Fruit fly (Drosophila melanogaster) whole organism, embryonic: ENCODE measurements around the gene Gnmt.

Experiments used
- Ada2b ChIP-seq: fragments of 200-800 bp; sonication (Bioruptor generic); IDR thresholded peaks from 2 replicates; pipeline ENCODE4 v1.3.6; 2022; ENCODE audit warnings: missing biosample characterization, missing genetic modification characterization
- Adf1 ChIP-seq: fragments of 200-800 bp; sonication (Bioruptor generic); IDR thresholded peaks from 2 replicates; pipeline ENCODE4 v1.3.6; 2022; ENCODE audit warnings: missing biosample characterization, missing genetic modification characterization
- Aef1 ChIP-seq: fragments of 200-800 bp; sonication (Bioruptor generic); IDR thresholded peaks from 3 replicates; pipeline ENCODE4 v1.3.6; 2022; ENCODE audit warnings: missing biosample characterization, missing genetic modification characterization
- B-H1 ChIP-seq: fragments of 200-800 bp; sonication (Bioruptor generic); IDR thresholded peaks from 3 replicates; pipeline ENCODE4 v1.3.6; 2022; ENCODE audit warnings: missing biosample characterization, missing genetic modification characterization
- B-H2 ChIP-seq: fragments of 200-800 bp; sonication (Bioruptor generic); optimal IDR thresholded peaks from 2 replicates; lab custom pipeline; 2018; ENCODE audit warnings: missing biosample characterization, mild to moderate bottlenecking, missing genetic modification characterization
- BtbVII ChIP-seq: fragments of 200-800 bp; sonication (Bioruptor generic); optimal IDR thresholded peaks from 3 replicates; lab custom pipeline; 2017; ENCODE audit warnings: missing biosample characterization, mild to moderate bottlenecking, missing genetic modification characterization
- CG10267 ChIP-seq: fragments of 200-800 bp; sonication (Bioruptor generic); optimal IDR thresholded peaks from 2 replicates; lab custom pipeline; 2018; ENCODE audit warnings: missing biosample characterization, mild to moderate bottlenecking, missing genetic modification characterization, moderate library complexity
- CG10543 ChIP-seq: fragments of 200-800 bp; sonication (Bioruptor generic); optimal IDR thresholded peaks from 3 replicates; lab custom pipeline; 2017; ENCODE audit warnings: missing biosample characterization, mild to moderate bottlenecking, missing genetic modification characterization, moderate library complexity
- CG11504 ChIP-seq: fragments of 200-800 bp; sonication (Bioruptor generic); optimal IDR thresholded peaks from 3 replicates; lab custom pipeline; 2019; ENCODE audit warnings: missing biosample characterization, mild to moderate bottlenecking, missing genetic modification characterization, moderate library complexity
- CG11695 ChIP-seq: fragments of 200-800 bp; sonication (Bioruptor generic); IDR thresholded peaks from 3 replicates; pipeline ENCODE4 v1.3.6; 2022; ENCODE audit warnings: missing biosample characterization, missing genetic modification characterization
- CG11696 ChIP-seq: fragments of 200-800 bp; sonication (Bioruptor generic); IDR thresholded peaks from 2 replicates; pipeline ENCODE4 v1.3.6; 2022; ENCODE audit warnings: missing biosample characterization, missing genetic modification characterization
- CG12942 ChIP-seq: fragments of 200-800 bp; sonication (Bioruptor generic); optimal IDR thresholded peaks from 3 replicates; lab custom pipeline; 2016; ENCODE audit warnings: missing biosample characterization, missing genetic modification characterization
- CG14014 ChIP-seq: fragments of 200-800 bp; sonication (Bioruptor generic); IDR thresholded peaks from 2 replicates; pipeline ENCODE4 v1.3.6; 2022; ENCODE audit warnings: missing biosample characterization, missing genetic modification characterization
- CG15696 ChIP-seq: fragments of 200-800 bp; sonication (Bioruptor generic); optimal IDR thresholded peaks from 2 replicates; lab custom pipeline; 2019; ENCODE audit warnings: missing biosample characterization, mild to moderate bottlenecking, missing genetic modification characterization, moderate library complexity
- CG18262 ChIP-seq: fragments of 200-800 bp; optimal IDR thresholded peaks from 3 replicates; lab custom pipeline; 2019; ENCODE audit warnings: missing biosample characterization, mild to moderate bottlenecking, missing genetic modification characterization, moderate library complexity
- CG2202 ChIP-seq: fragments of 200-800 bp; sonication (Bioruptor generic); optimal IDR thresholded peaks from 2 replicates; lab custom pipeline; 2018; ENCODE audit warnings: missing biosample characterization, mild to moderate bottlenecking, missing genetic modification characterization
- CG2678 ChIP-seq: fragments of 200-800 bp; sonication (Bioruptor generic); optimal IDR thresholded peaks from 3 replicates; lab custom pipeline; 2019; ENCODE audit warnings: missing biosample characterization, mild to moderate bottlenecking, missing genetic modification characterization, moderate library complexity
- CG3281 ChIP-seq: fragments of 200-800 bp; sonication (Bioruptor generic); optimal IDR thresholded peaks from 3 replicates; lab custom pipeline; 2017; ENCODE audit warnings: missing biosample characterization, mild to moderate bottlenecking, missing genetic modification characterization
- CG4730 ChIP-seq: fragments of 200-800 bp; sonication (Bioruptor generic); IDR thresholded peaks from 2 replicates; pipeline ENCODE4 v1.3.6; 2022; ENCODE audit warnings: missing biosample characterization, missing genetic modification characterization
- CG6689 ChIP-seq: fragments of 200-800 bp; sonication (Bioruptor generic); IDR thresholded peaks from 2 replicates; pipeline ENCODE4 v1.3.6; 2022; ENCODE audit warnings: missing biosample characterization, missing genetic modification characterization
- CG7357 ChIP-seq: fragments of 200-800 bp; sonication (Bioruptor generic); IDR thresholded peaks from 3 replicates; pipeline ENCODE4 v1.3.6; 2022; ENCODE audit warnings: missing biosample characterization, missing genetic modification characterization
- CHES-1-like ChIP-seq: fragments of 200-800 bp; sonication (Bioruptor generic); optimal IDR thresholded peaks from 2 replicates; lab custom pipeline; 2016; ENCODE audit warnings: missing biosample characterization, missing genetic modification characterization
- Dp ChIP-seq: fragments of 200-800 bp; sonication (Bioruptor generic); optimal IDR thresholded peaks from 2 replicates; lab custom pipeline; 2018; ENCODE audit warnings: missing biosample characterization, mild to moderate bottlenecking, missing genetic modification characterization, moderate library complexity
- Fer2 ChIP-seq: fragments of 200-800 bp; sonication (Bioruptor generic); optimal IDR thresholded peaks from 2 replicates; lab custom pipeline; 2018; ENCODE audit warnings: missing biosample characterization, mild to moderate bottlenecking, missing genetic modification characterization, moderate library complexity
- Fer3 ChIP-seq: fragments of 200-800 bp; sonication (Bioruptor generic); optimal IDR thresholded peaks from 2 replicates; lab custom pipeline; 2018; ENCODE audit warnings: missing biosample characterization, mild to moderate bottlenecking, missing genetic modification characterization, moderate library complexity
- MBD-R2 ChIP-seq: fragments of 200-800 bp; sonication (Bioruptor generic); IDR thresholded peaks from 2 replicates; pipeline ENCODE4 v1.3.6; 2022; ENCODE audit warnings: missing biosample characterization, missing genetic modification characterization
- Med ChIP-seq: fragments of 200-800 bp; sonication (Bioruptor generic); peaks from one replicate; lab custom pipeline; 2016; ENCODE audit warnings: missing biosample characterization, missing genetic modification characterization, mild to moderate bottlenecking, inconsistent platforms, moderate library complexity
- Oaz ChIP-seq: fragments of 200-800 bp; sonication (Bioruptor generic); IDR thresholded peaks from 2 replicates; pipeline ENCODE4 v1.3.6; 2022; ENCODE audit warnings: missing biosample characterization, missing genetic modification characterization
- aop ChIP-seq: fragments of 200-800 bp; sonication (Bioruptor generic); IDR thresholded peaks from 2 replicates; pipeline ENCODE4 v1.3.6; 2022; ENCODE audit warnings: missing biosample characterization, missing genetic modification characterization
- br ChIP-seq: fragments of >200 bp; optimal IDR thresholded peaks from 2 replicates; lab custom pipeline; 2017
- bsh ChIP-seq, 2 experiments: fragments of 200-800 bp; sonication (Bioruptor generic); optimal IDR thresholded peaks; 2 replicates each; lab custom pipeline; 2017 to 2018; ENCODE audit warnings: mild to moderate bottlenecking in 2 of 2, missing biosample characterization in 2 of 2, missing genetic modification characterization in 2 of 2, moderate library complexity in 1 of 2
- caup ChIP-seq: fragments of 200-800 bp; sonication (Bioruptor generic); optimal IDR thresholded peaks from 3 replicates; lab custom pipeline; 2017; ENCODE audit warnings: missing biosample characterization, mild to moderate bottlenecking, missing genetic modification characterization, moderate library complexity; ENCODE audit not compliant: severe bottlenecking
- chif ChIP-seq, 2 experiments: fragments of 200-800 bp; sonication (Bioruptor generic); optimal IDR thresholded peaks; 3 replicates each; lab custom pipeline; 2016; ENCODE audit warnings: missing biosample characterization in 2 of 2, missing genetic modification characterization in 2 of 2
- ci ChIP-seq: fragments of 200-800 bp; sonication (Bioruptor generic); IDR thresholded peaks from 3 replicates; pipeline ENCODE4 v1.3.6; 2022; ENCODE audit warnings: missing biosample characterization, missing genetic modification characterization
- crol ChIP-seq: fragments of 200-800 bp; sonication (Bioruptor generic); IDR thresholded peaks from 2 replicates; pipeline ENCODE4 v1.3.6; 2022; ENCODE audit warnings: missing biosample characterization, missing genetic modification characterization
- cwo ChIP-seq: fragments of 200-800 bp; sonication (Bioruptor generic); optimal IDR thresholded peaks from 3 replicates; lab custom pipeline; 2017; ENCODE audit warnings: missing biosample characterization, missing genetic modification characterization, mild to moderate bottlenecking, moderate library complexity, missing genetic modification reagents
- dmrt11E ChIP-seq: fragments of 200-800 bp; sonication (Bioruptor generic); optimal IDR thresholded peaks from 3 replicates; lab custom pipeline; 2018; ENCODE audit warnings: missing biosample characterization, mild to moderate bottlenecking, missing genetic modification characterization, moderate library complexity
- exex ChIP-seq: fragments of 200-800 bp; sonication (Bioruptor generic); optimal IDR thresholded peaks from 4 replicates; lab custom pipeline; 2018; ENCODE audit warnings: missing biosample characterization, mild to moderate bottlenecking, missing genetic modification characterization, moderate library complexity
- fd102C ChIP-seq: fragments of 200-800 bp; sonication (Bioruptor generic); optimal IDR thresholded peaks from 2 replicates; lab custom pipeline; 2018; ENCODE audit warnings: missing biosample characterization, mild to moderate bottlenecking, missing genetic modification characterization, moderate library complexity
- fru ChIP-seq: fragments of >200 bp; optimal IDR thresholded peaks from 2 replicates; lab custom pipeline; 2017
- gsb-n ChIP-seq: fragments of 200-800 bp; sonication (Bioruptor generic); optimal IDR thresholded peaks from 3 replicates; lab custom pipeline; 2018; ENCODE audit warnings: missing biosample characterization, mild to moderate bottlenecking, missing genetic modification characterization
- ind ChIP-seq: fragments of 200-800 bp; sonication (Bioruptor generic); optimal IDR thresholded peaks from 3 replicates; lab custom pipeline; 2016; ENCODE audit warnings: missing biosample characterization, missing genetic modification characterization
- kah ChIP-seq: fragments of 200-800 bp; sonication (Bioruptor generic); optimal IDR thresholded peaks from 2 replicates; lab custom pipeline; 2018; ENCODE audit warnings: missing biosample characterization, mild to moderate bottlenecking, missing genetic modification characterization
- nerfin-2 ChIP-seq: fragments of 200-800 bp; sonication (Bioruptor generic); IDR thresholded peaks from 2 replicates; pipeline ENCODE4 v1.3.6; 2022; ENCODE audit warnings: missing biosample characterization, missing genetic modification characterization; ENCODE audit not compliant: partially characterized antibody
- row ChIP-seq: fragments of 200-800 bp; sonication (Bioruptor generic); IDR thresholded peaks from 3 replicates; pipeline ENCODE4 v1.3.6; 2022; ENCODE audit warnings: missing biosample characterization, missing genetic modification characterization
- seq ChIP-seq: fragments of 200-800 bp; sonication (Bioruptor generic); IDR thresholded peaks from 2 replicates; pipeline ENCODE4 v1.3.6; 2022; ENCODE audit warnings: missing biosample characterization, missing genetic modification characterization
- slbo ChIP-seq: fragments of 200-800 bp; sonication (Bioruptor generic); IDR thresholded peaks from 2 replicates; pipeline ENCODE4 v1.3.6; 2022; ENCODE audit warnings: missing biosample characterization, missing genetic modification characterization
- unpg ChIP-seq: fragments of 200-800 bp; sonication (Bioruptor generic); optimal IDR thresholded peaks from 3 replicates; lab custom pipeline; 2018; ENCODE audit warnings: missing biosample characterization, mild to moderate bottlenecking, missing genetic modification characterization, moderate library complexity
- vnd ChIP-seq: fragments of 200-800 bp; sonication (Bioruptor generic); IDR thresholded peaks from 3 replicates; pipeline ENCODE4 v1.3.6; 2022; ENCODE audit warnings: missing biosample characterization, missing genetic modification characterization; ENCODE audit not compliant: partially characterized antibody
- zen2 ChIP-seq: fragments of 200-800 bp; sonication (Bioruptor generic); IDR thresholded peaks from 3 replicates; pipeline ENCODE4 v1.3.6; 2022; ENCODE audit warnings: missing biosample characterization, missing genetic modification characterization; ENCODE audit not compliant: partially characterized antibody

The Gnmt gene

dm6 chr3R:12722392-12722914, 48.0 kb downstream of the Gnmt start, which contains the start of gene Men (continued):
- peak; percentile 64 for TF ChIP-seq Oaz (GFP tag; lab: Robert Waterston, UW)
- TF ChIP-seq CG3281 (GFP tag; lab: Kevin White, UChicago) = peak; percentile 49
- TF ChIP-seq Aef1 (GFP tag; lab: Robert Waterston, UW) = peak; percentile 28; the same call in 1 of the 3 replicates
- peak; percentile 85 for TF ChIP-seq CG2678
- TF ChIP-seq gsb-n (tag; lab: Kevin White, UChicago) = peak; percentile 45
- TF ChIP-seq CG18262 (tag; lab: Kevin White, UChicago) = peak; percentile 63
- TF ChIP-seq cwo = peak; percentile 73
- TF ChIP-seq exex (tag; lab: Kevin White, UChicago) = peak; percentile 28
- peak; percentile 75 for TF ChIP-seq unpg (GFP tag; lab: Kevin White, UChicago)
- TF ChIP-seq CG15696 = peak; percentile 39
- TF ChIP-seq aop (GFP tag; lab: Robert Waterston, UW) = no peak
- TF ChIP-seq CHES-1-like (GFP tag; lab: Kevin White, UChicago) = no peak
- TF ChIP-seq CG14014 (GFP tag; lab: Robert Waterston, UW) = peak; percentile 59; the same call in 1 of the 2 replicates
- peak; percentile 70 for TF ChIP-seq row (GFP tag; lab: Robert Waterston, UW)
- TF ChIP-seq crol (GFP tag; lab: Robert Waterston, UW) = no peak
- TF ChIP-seq chif (GFP tag; optimal IDR thresholded peaks at IDR 0.05; lab: Kevin White, UChicago) = no peak
- no peak for TF ChIP-seq br (lab: Kevin White, UChicago)
- no peak for TF ChIP-seq MBD-R2
- TF ChIP-seq seq (GFP tag; lab: Robert Waterston, UW) = peak; percentile 59
- TF ChIP-seq CG11695 (GFP tag; lab: Robert Waterston, UW) = peak; percentile 67; the same call in 1 of the 3 replicates
- TF ChIP-seq B-H1 (GFP tag; lab: Robert Waterston, UW) = 0 out of 3 replicates have a peak, but pooled peaks have one; percentile 22
- peak; percentile 28 for TF ChIP-seq BtbVII (GFP tag; lab: Kevin White, UChicago)
- TF ChIP-seq Fer2 (tag; lab: Kevin White, UChicago) = peak; percentile 34
- TF ChIP-seq vnd (GFP tag; lab: Robert Waterston, UW) = no peak
- peak; percentile 71 for TF ChIP-seq Med
- TF ChIP-seq Fer3 (tag; lab: Kevin White, UChicago) = peak; percentile 52
- peak; percentile 7 for TF ChIP-seq CG2202 (tag; lab: Kevin White, UChicago)
- peak; percentile 7; the same call in 1 of the 2 replicates for TF ChIP-seq Adf1
- TF ChIP-seq CG4730 (GFP tag; lab: Robert Waterston, UW) = 0 out of 2 replicates have a peak, but pooled peaks have one; percentile 37
- TF ChIP-seq caup (GFP tag; lab: Kevin White, UChicago) = peak; percentile 40
- peak; percentile 35 for TF ChIP-seq CG10267 (tag; lab: Kevin White, UChicago)
- TF ChIP-seq slbo (GFP tag; lab: Robert Waterston, UW) = peak; percentile 63
- TF ChIP-seq bsh (GFP tag; optimal IDR thresholded peaks at IDR 0.05; lab: Kevin White, UChicago) = peak in 1 of 2 experiments; percentile 48
- no peak for TF ChIP-seq nerfin-2 (GFP tag; lab: Robert Waterston, UW)
- 0 out of 2 replicates have a peak, but pooled peaks have one; percentile 8 for TF ChIP-seq CG11696 (GFP tag; lab: Robert Waterston, UW)
- no peak for TF ChIP-seq B-H2 (GFP tag; lab: Kevin White, UChicago)
- TF ChIP-seq CG10543 (GFP tag; lab: Kevin White, UChicago) = peak; percentile 31
- no peak for TF ChIP-seq Dp (GFP tag; lab: Kevin White, UChicago)
- TF ChIP-seq ci (GFP tag; lab: Robert Waterston, UW) = 0 out of 3 replicates have a peak, but pooled peaks have one; percentile 24
- peak; percentile 17 for TF ChIP-seq dmrt11E (tag; lab: Kevin White, UChicago)
- TF ChIP-seq fru (lab: Kevin White, UChicago) = no peak
- peak; percentile 54 for TF ChIP-seq CG6689 (GFP tag; lab: Robert Waterston, UW)
- peak; percentile 85 for TF ChIP-seq CG11504 (tag; lab: Kevin White, UChicago)
- TF ChIP-seq ind = peak; percentile 55
- TF ChIP-seq Ada2b (GFP tag; lab: Robert Waterston, UW) = peak; percentile 65
- TF ChIP-seq CG12942 (GFP tag; lab: Kevin White, UChicago) = peak; percentile 41
- no peak for TF ChIP-seq zen2 (GFP tag; lab: Robert Waterston, UW)
- TF ChIP-seq fd102C (GFP tag; lab: Kevin White, UChicago) = no peak
- TF ChIP-seq CG7357 (GFP tag; lab: Robert Waterston, UW) = peak; percentile 57; the same call in 1 of the 3 replicates
- peak; percentile 16 for TF ChIP-seq kah (GFP tag; lab: Kevin White, UChicago)
